In the genomic region with DNA sequence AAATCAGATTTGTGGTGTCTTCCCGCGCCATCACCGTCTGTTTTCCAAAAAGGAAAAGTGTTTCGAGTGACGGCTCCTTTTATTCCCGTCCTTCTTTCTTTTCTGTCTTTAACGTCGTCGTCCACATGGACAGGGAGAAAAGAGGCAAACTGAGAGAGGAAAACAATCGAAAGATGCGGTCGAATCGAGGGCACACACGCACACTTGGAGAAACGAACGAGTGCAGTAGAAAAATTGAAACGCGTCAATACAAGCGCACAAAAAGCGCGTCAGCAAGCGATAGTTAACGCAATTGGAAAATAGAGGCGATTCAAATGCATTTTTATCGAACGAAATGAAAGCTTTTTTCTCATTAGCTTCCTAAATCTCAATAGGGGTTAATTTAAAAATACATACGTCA, we compare ENCODE assay signal across 3 worm cellular contexts.
TF ChIP-seq lines count a peak whose summit lies in the region.

No protein-coding gene starts in this region.

TF ChIP-seq in whole organism, L2 larva, 48 proteins besides CTCF, POLR2A, EP300 and RAD21 (continued from another document):
- peak; percentile 98 for TF ChIP-seq C34F6.9 (tag; optimal IDR thresholded peaks at IDR 0.05; lab: Kevin White, UChicago)
- TF ChIP-seq lin-13 (GFP tag; optimal IDR thresholded peaks at IDR 0.05; lab: Kevin White, UChicago) = peak; percentile 93
- TF ChIP-seq nhr-129 (tag; optimal IDR thresholded peaks at IDR 0.05; lab: Kevin White, UChicago) = peak; percentile 97
- peak; percentile 87 for TF ChIP-seq egl-27 (tag; optimal IDR thresholded peaks at IDR 0.05; lab: Kevin White, UChicago)
- TF ChIP-seq skn-1 (tag; optimal IDR thresholded peaks at IDR 0.05; lab: Kevin White, UChicago) = no peak
- TF ChIP-seq lin-39 (tag; optimal IDR thresholded peaks at IDR 0.05; lab: Kevin White, UChicago) = peak; percentile 2
- peak; percentile 96 for TF ChIP-seq gmeb-1 (tag; optimal IDR thresholded peaks at IDR 0.05; lab: Kevin White, UChicago)
- peak; percentile 86 to 95 for TF ChIP-seq lsy-2 (tag; optimal IDR thresholded peaks at IDR 0.05; lab: Kevin White, UChicago)
- peak; percentile 85 for TF ChIP-seq snpc-4 (tag; optimal IDR thresholded peaks at IDR 0.05; lab: Kevin White, UChicago)
- TF ChIP-seq fos-1 (tag; optimal IDR thresholded peaks at IDR 0.05; lab: Kevin White, UChicago) = peak; percentile 89
- peak; percentile 48 for TF ChIP-seq nhr-77 (tag; optimal IDR thresholded peaks at IDR 0.05; lab: Kevin White, UChicago)
- no peak for TF ChIP-seq aly-2 (tag; optimal IDR thresholded peaks at IDR 0.05; lab: Kevin White, UChicago)
- no peak for TF ChIP-seq mbf-1 (tag; optimal IDR thresholded peaks at IDR 0.05; lab: Kevin White, UChicago)
- peak; percentile 96 for TF ChIP-seq crh-2 (tag; optimal IDR thresholded peaks at IDR 0.05; lab: Kevin White, UChicago)
- TF ChIP-seq elt-1 (tag; optimal IDR thresholded peaks at IDR 0.05; lab: Kevin White, UChicago) = no peak
- TF ChIP-seq zag-1 (tag; optimal IDR thresholded peaks at IDR 0.05; lab: Kevin White, UChicago) = peak; percentile 64
- TF ChIP-seq unc-39 (tag; optimal IDR thresholded peaks at IDR 0.05; lab: Kevin White, UChicago) = no peak
- peak; percentile 87 for TF ChIP-seq mab-5 (tag; optimal IDR thresholded peaks at IDR 0.05; lab: Kevin White, UChicago)
- peak; percentile 86 for TF ChIP-seq Y55F3AM.14 (GFP tag; optimal IDR thresholded peaks at IDR 0.05; lab: Kevin White, UChicago)
- peak; percentile 93 for TF ChIP-seq nhr-25 (tag; optimal IDR thresholded peaks at IDR 0.05; lab: Kevin White, UChicago)
- TF ChIP-seq nhr-21 (tag; optimal IDR thresholded peaks at IDR 0.05; lab: Kevin White, UChicago) = peak; percentile 87
- TF ChIP-seq nhr-6 (tag; optimal IDR thresholded peaks at IDR 0.05; lab: Kevin White, UChicago) = peak; percentile 93
- TF ChIP-seq ama-1 (optimal IDR thresholded peaks at IDR 0.05; lab: Kevin White, UChicago) = peak; percentile 74

TF ChIP-seq in whole organism, L4 larva, 104 proteins besides CTCF, POLR2A, EP300 and RAD21 (continued from another document and continues in another):
- TF ChIP-seq mxl-3 (GFP tag; optimal IDR thresholded peaks at IDR 0.05; lab: Kevin White, UChicago) (peak; percentile 94), lin-39 (tag; optimal IDR thresholded peaks at IDR 0.05; lab: Kevin White, UChicago) (no peak), pqm-1 (tag; optimal IDR thresholded peaks at IDR 0.05; lab: Kevin White, UChicago) (no peak), daf-19 (GFP tag; conservative IDR thresholded peaks at IDR 0.05; lab: Robert Waterston, UW) (peak; percentile 86), lin-13 (GFP tag; optimal IDR thresholded peaks at IDR 0.05; lab: Kevin White, UChicago) (peak; percentile 90), F37D6.2 (tag; optimal IDR thresholded peaks at IDR 0.05; lab: Kevin White, UChicago) (peak; percentile 85), unc-62 (GFP tag; optimal IDR thresholded peaks at IDR 0.05 in 1 of 2; lab: Kevin White, UChicago) (peak in 1 of 2 experiments; percentile 99), unc-62 (tag; optimal IDR thresholded peaks at IDR 0.05; lab: Kevin White, UChicago) (no peak), nhr-25 (tag; optimal IDR thresholded peaks at IDR 0.05; lab: Kevin White, UChicago; ENCODE audit: borderline replicate concordance, insufficient read depth) (peak; percentile 12), ceh-62 (tag; optimal IDR thresholded peaks at IDR 0.05; lab: Kevin White, UChicago) (no peak), nhr-102 (tag; optimal IDR thresholded peaks at IDR 0.05; lab: Kevin White, UChicago) (peak; percentile 81), duxl-1 (tag; optimal IDR thresholded peaks at IDR 0.05; lab: Kevin White, UChicago; ENCODE audit: poor library complexity) (peak; percentile 82), zag-1 (tag; optimal IDR thresholded peaks at IDR 0.05; lab: Kevin White, UChicago) (no peak), ztf-7 (tag; optimal IDR thresholded peaks at IDR 0.05; lab: Kevin White, UChicago) (peak; percentile 85), lsy-2 (tag; optimal IDR thresholded peaks at IDR 0.05; lab: Kevin White, UChicago) (peak; percentile 75 to 93), nhr-111 (GFP tag; optimal IDR thresholded peaks at IDR 0.05; lab: Kevin White, UChicago) (no peak), tra-1 (GFP tag; IDR thresholded peaks at IDR 0.05; lab: Robert Waterston, UW) (peak; percentile 64; the same call in 1 of the 2 replicates), nhr-41 (GFP tag; IDR thresholded peaks at IDR 0.05; lab: Robert Waterston, UW) (no peak), lin-15B (tag; optimal IDR thresholded peaks at IDR 0.05; lab: Kevin White, UChicago) (peak; percentile 8), arid-1 (GFP tag; conservative IDR thresholded peaks at IDR 0.05; lab: Robert Waterston, UW) (0 out of 2 replicates have a peak, but pooled peaks have one; percentile 10), hlh-11 (tag; optimal IDR thresholded peaks at IDR 0.05; lab: Kevin White, UChicago) (peak; percentile 89), hif-1 (tag; optimal IDR thresholded peaks at IDR 0.05; lab: Kevin White, UChicago) (peak; percentile 47 to 81), php-3 (GFP tag; IDR thresholded peaks at IDR 0.05; lab: Robert Waterston, UW) (peak; percentile 33; the same call in 1 of the 2 replicates), dmd-6 (GFP tag; IDR thresholded peaks at IDR 0.05; lab: Robert Waterston, UW) (peak; percentile 84), lin-29 (GFP tag; IDR thresholded peaks at IDR 0.05; lab: Robert Waterston, UW) (0 out of 2 replicates have a peak, but pooled peaks have one; percentile 55), nhr-77 (tag; optimal IDR thresholded peaks at IDR 0.05; lab: Kevin White, UChicago) (peak; percentile 77), ama-1 (optimal IDR thresholded peaks at IDR 0.05; lab: Kevin White, UChicago) (peak; percentile 83), ceh-32 (tag; optimal IDR thresholded peaks at IDR 0.05; lab: Kevin White, UChicago; ENCODE audit: poor library complexity) (no peak), egl-27 (tag; optimal IDR thresholded peaks at IDR 0.05; lab: Kevin White, UChicago) (no peak), pha-4 (GFP tag; IDR thresholded peaks at IDR 0.05; lab: Robert Waterston, UW) (peak; percentile 63; the same call in 1 of the 2 replicates), pha-4 (tag; optimal IDR thresholded peaks at IDR 0.05; lab: Kevin White, UChicago) (peak; percentile 92), spr-3 (GFP tag; optimal IDR thresholded peaks at IDR 0.05; lab: Kevin White, UChicago) (peak; percentile 62), zfp-2 (tag; optimal IDR thresholded peaks at IDR 0.05; lab: Kevin White, UChicago) (peak; percentile 6), nhr-10 (tag; optimal IDR thresholded peaks at IDR 0.05; lab: Kevin White, UChicago) (no peak), D1046.2 (GFP tag; IDR thresholded peaks at IDR 0.05; lab: Robert Waterston, UW) (peak; percentile 31; the same call in 1 of the 2 replicates), F10B5.3 (tag; optimal IDR thresholded peaks at IDR 0.05; lab: Kevin White, UChicago) (peak; percentile 66), ZK546.5 (tag; optimal IDR thresholded peaks at IDR 0.05; lab: Kevin White, UChicago) (peak in 1 of 2 experiments; percentile 3), mdt-29 (GFP tag; IDR thresholded peaks at IDR 0.05; lab: Robert Waterston, UW) (no peak), egl-43 (GFP tag; IDR thresholded peaks at IDR 0.05; lab: Robert Waterston, UW) (peak; percentile 66; the same call in 1 of the 2 replicates), ceh-82 (tag; optimal IDR thresholded peaks at IDR 0.05; lab: Kevin White, UChicago) (no peak), vab-7 (GFP tag; IDR thresholded peaks at IDR 0.05; lab: Robert Waterston, UW) (peak; percentile 37; the same call in 1 of the 2 replicates), rbr-2 (tag; optimal IDR thresholded peaks at IDR 0.05; lab: Kevin White, UChicago) (peak; percentile 93), unc-39 (tag; optimal IDR thresholded peaks at IDR 0.05; lab: Kevin White, UChicago) (no peak), gei-8 (GFP tag; optimal IDR thresholded peaks at IDR 0.05; lab: Kevin White, UChicago) (no peak), attf-4 (tag; optimal IDR thresholded peaks at IDR 0.05; lab: Kevin White, UChicago) (no peak), T26A8.4 (GFP tag; IDR thresholded peaks at IDR 0.05; lab: Robert Waterston, UW) (peak; percentile 89), ctbp-1 (GFP tag; IDR thresholded peaks at IDR 0.05; lab: Robert Waterston, UW) (peak; percentile 75), aly-2 (tag; optimal IDR thresholded peaks at IDR 0.05; lab: Kevin White, UChicago) (no peak), nhr-6 (tag; optimal IDR thresholded peaks at IDR 0.05; lab: Kevin White, UChicago) (peak; percentile 55), mep-1 (tag; optimal IDR thresholded peaks at IDR 0.05; lab: Kevin White, UChicago) (peak; percentile 94), mes-2 (tag; optimal IDR thresholded peaks at IDR 0.05; lab: Kevin White, UChicago; ENCODE audit: poor library complexity, severe bottlenecking) (peak; percentile 91)

TF ChIP-seq in whole organism, late embryonic, 69 proteins besides CTCF, POLR2A, EP300 and RAD21 (continued from another document):
- TF ChIP-seq unc-3 (GFP tag; conservative IDR thresholded peaks at IDR 0.05; lab: Robert Waterston, UW) (no peak), unc-3 (tag; optimal IDR thresholded peaks at IDR 0.05; lab: Kevin White, UChicago) (no peak), rnt-1 (tag; optimal IDR thresholded peaks at IDR 0.05; lab: Kevin White, UChicago) (peak; percentile 63), fkh-10 (GFP tag; optimal IDR thresholded peaks at IDR 0.05; lab: Kevin White, UChicago) (no peak), hlh-13 (GFP tag; optimal IDR thresholded peaks at IDR 0.05; lab: Kevin White, UChicago) (no peak), nfya-1 (tag; optimal IDR thresholded peaks at IDR 0.05; lab: Kevin White, UChicago) (peak; percentile 80), nhr-11 (tag; optimal IDR thresholded peaks at IDR 0.05; lab: Kevin White, UChicago) (no peak), hlh-30 (tag; optimal IDR thresholded peaks at IDR 0.05; lab: Kevin White, UChicago; ENCODE audit: insufficient read depth) (peak; percentile 8), unc-86 (tag; optimal IDR thresholded peaks at IDR 0.05; lab: Kevin White, UChicago) (no peak), elt-2 (tag; optimal IDR thresholded peaks at IDR 0.05; lab: Kevin White, UChicago) (peak; percentile 37), madf-2 (tag; optimal IDR thresholded peaks at IDR 0.05; lab: Kevin White, UChicago) (no peak)
